Worm (Caenorhabditis elegans) whole organism, mixed stage, embryonic: ENCODE results near the gene F35H10.3.

ENCODE experiments used
- M03D4.4 ChIP-seq: sonication (generic microtip); optimal IDR thresholded peaks from 2 replicates; lab custom pipeline; 2017; ENCODE audit warnings: mild to moderate bottlenecking, missing genetic modification characterization, missing compliant biosample characterization
- bed-3 ChIP-seq: fragments of 200-800 bp; sonication (Bioruptor generic); optimal IDR thresholded peaks from 3 replicates; lab custom pipeline; 2018; ENCODE audit warnings: mild to moderate bottlenecking, missing genetic modification characterization, moderate library complexity, missing compliant biosample characterization
- blmp-1 ChIP-seq: fragments of 150-350 bp; optimal IDR thresholded peaks from 2 replicates; lab custom pipeline; 2014; ENCODE audit warnings: missing biosample characterization, missing genetic modification characterization
- cnd-1 ChIP-seq: fragments of 200-800 bp; sonication (Bioruptor generic); optimal IDR thresholded peaks from 2 replicates; lab custom pipeline; 2018; ENCODE audit warnings: mild to moderate bottlenecking, missing genetic modification characterization, missing compliant biosample characterization
- drap-1 ChIP-seq: fragments of 200-800 bp; sonication (Bioruptor generic); optimal IDR thresholded peaks from 3 replicates; lab custom pipeline; 2018; ENCODE audit warnings: mild to moderate bottlenecking, missing genetic modification characterization, missing compliant biosample characterization
- elt-1 ChIP-seq: sonication (generic microtip); optimal IDR thresholded peaks from 2 replicates; lab custom pipeline; 2017; ENCODE audit warnings: missing genetic modification characterization, mild to moderate bottlenecking, missing compliant biosample characterization, antibody characterized with exemption, moderate library complexity, borderline replicate concordance; ENCODE audit not compliant: insufficient read depth
- elt-3 ChIP-seq: fragments of 150-350 bp; optimal IDR thresholded peaks from 2 replicates; lab custom pipeline; 2014; ENCODE audit warnings: missing biosample characterization, missing genetic modification characterization
- ham-2 ChIP-seq: fragments of 200-800 bp; sonication (Bioruptor generic); optimal IDR thresholded peaks from 2 replicates; lab custom pipeline; 2018; ENCODE audit warnings: mild to moderate bottlenecking, missing genetic modification characterization, missing compliant biosample characterization
- hlh-1 ChIP-seq: fragments of 150-350 bp; optimal IDR thresholded peaks from 2 replicates; lab custom pipeline; 2014; ENCODE audit warnings: missing biosample characterization, missing genetic modification reagents, missing genetic modification characterization
- lin-13 ChIP-seq: fragments of 150-350 bp; optimal IDR thresholded peaks from 2 replicates; lab custom pipeline; 2014; ENCODE audit warnings: missing biosample characterization, missing genetic modification characterization
- lin-32 ChIP-seq: fragments of 200-800 bp; sonication (Bioruptor generic); optimal IDR thresholded peaks from 2 replicates; lab custom pipeline; 2018; ENCODE audit warnings: mild to moderate bottlenecking, missing genetic modification characterization, missing compliant biosample characterization
- lsy-2 ChIP-seq: fragments of 150-350 bp; optimal IDR thresholded peaks from 2 replicates; lab custom pipeline; 2014; ENCODE audit warnings: missing biosample characterization, missing genetic modification characterization
- mab-5 ChIP-seq: fragments of 150-350 bp; optimal IDR thresholded peaks from 2 replicates; lab custom pipeline; 2014; ENCODE audit warnings: missing biosample characterization, missing genetic modification characterization
- mep-1 ChIP-seq: fragments of 150-350 bp; optimal IDR thresholded peaks from 2 replicates; lab custom pipeline; 2017; ENCODE audit warnings: missing biosample characterization, missing genetic modification reagents, missing genetic modification characterization, inconsistent platforms
- mls-2 ChIP-seq: sonication (generic microtip); optimal IDR thresholded peaks from 2 replicates; lab custom pipeline; 2016; ENCODE audit warnings: mild to moderate bottlenecking, missing genetic modification characterization, moderate library complexity, missing compliant biosample characterization
- nhr-12 ChIP-seq: fragments of 150-350 bp; optimal IDR thresholded peaks from 2 replicates; lab custom pipeline; 2014; ENCODE audit warnings: missing biosample characterization, missing genetic modification characterization
- nhr-2 ChIP-seq: fragments of 150-350 bp; optimal IDR thresholded peaks from 2 replicates; lab custom pipeline; 2014; ENCODE audit warnings: missing biosample characterization, missing genetic modification characterization
- nhr-237 ChIP-seq: fragments of 150-350 bp; optimal IDR thresholded peaks from 2 replicates; lab custom pipeline; 2014; ENCODE audit warnings: missing biosample characterization, missing genetic modification characterization
- nhr-28 ChIP-seq: fragments of 150-350 bp; optimal IDR thresholded peaks from 2 replicates; lab custom pipeline; 2014; ENCODE audit warnings: missing biosample characterization, missing genetic modification characterization
- nhr-76 ChIP-seq: sonication (generic microtip); optimal IDR thresholded peaks from 2 replicates; lab custom pipeline; 2017; ENCODE audit warnings: missing biosample characterization, missing genetic modification characterization
- pha-4 ChIP-seq: fragments of 150-350 bp; optimal IDR thresholded peaks from 2 replicates; lab custom pipeline; 2018; ENCODE audit warnings: missing biosample characterization, missing genetic modification reagents, missing genetic modification characterization
- sem-2 ChIP-seq: fragments of 200-800 bp; sonication (Bioruptor generic); optimal IDR thresholded peaks from 2 replicates; lab custom pipeline; 2018; ENCODE audit warnings: mild to moderate bottlenecking, missing genetic modification characterization, missing compliant biosample characterization
- snpc-4 ChIP-seq: fragments of 150-350 bp; optimal IDR thresholded peaks from 2 replicates; lab custom pipeline; 2014; ENCODE audit warnings: missing biosample characterization, missing genetic modification characterization
- sptf-1 ChIP-seq: sonication (generic microtip); optimal IDR thresholded peaks from 2 replicates; lab custom pipeline; 2017; ENCODE audit warnings: mild to moderate bottlenecking, missing genetic modification characterization, moderate library complexity, missing compliant biosample characterization
- tbx-8 ChIP-seq: fragments of 200-800 bp; sonication (Bioruptor generic); optimal IDR thresholded peaks from 2 replicates; lab custom pipeline; 2018; ENCODE audit warnings: mild to moderate bottlenecking, missing genetic modification characterization, moderate library complexity, missing compliant biosample characterization
- unc-120 ChIP-seq: sonication (generic microtip); optimal IDR thresholded peaks from 2 replicates; lab custom pipeline; 2017; ENCODE audit warnings: missing genetic modification characterization, missing compliant biosample characterization; ENCODE audit not compliant: poor library complexity, severe bottlenecking
- unc-39 ChIP-seq: fragments of 150-350 bp; optimal IDR thresholded peaks from 2 replicates; lab custom pipeline; 2014; ENCODE audit warnings: missing biosample characterization, missing genetic modification characterization
- unc-62 ChIP-seq: fragments of 150-350 bp; optimal IDR thresholded peaks from 2 replicates; lab custom pipeline; 2014; ENCODE audit warnings: missing biosample characterization, missing genetic modification reagents, missing genetic modification characterization
- zip-8 ChIP-seq: fragments of 150-350 bp; optimal IDR thresholded peaks from 2 replicates; lab custom pipeline; 2014; ENCODE audit warnings: missing biosample characterization, missing genetic modification characterization
- ztf-11 ChIP-seq: fragments of 150-350 bp; optimal IDR thresholded peaks from 2 replicates; lab custom pipeline; 2014; ENCODE audit warnings: missing biosample characterization, missing genetic modification characterization

F35H10.3 gene

DNA sequence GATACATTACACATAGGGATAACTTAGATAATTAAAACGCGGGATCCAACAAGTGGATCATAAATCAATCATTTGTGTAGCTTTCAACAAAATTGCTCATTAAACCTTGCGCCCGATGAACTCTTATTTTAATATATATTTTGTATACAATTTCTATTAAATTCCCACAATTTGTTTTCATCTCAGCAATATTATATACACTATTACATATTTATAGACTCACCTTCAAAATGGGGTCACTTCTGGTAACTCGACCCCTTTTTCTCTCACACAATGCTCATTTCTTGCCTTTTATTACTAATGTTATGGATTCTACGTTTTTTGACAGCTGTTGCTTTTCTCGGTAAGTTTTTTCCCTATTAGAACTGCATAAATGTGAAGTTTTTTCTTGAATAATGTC, 13.9 kb downstream of the F35H10.3 start, which contains the start of gene lgc-6:
Gene lgc-6, plus strand, starts transcription at position 301 of the 400 bp plus-strand sequence.
- TF ChIP-seq ham-2 (GFP tag; lab: Kevin White, UChicago): no peak
- no peak for TF ChIP-seq nhr-28 (tag; lab: Kevin White, UChicago)
- no peak for TF ChIP-seq lsy-2 (tag; lab: Kevin White, UChicago)
- TF ChIP-seq drap-1 (GFP tag; lab: Kevin White, UChicago): no peak
- no peak for TF ChIP-seq nhr-12 (tag; lab: Kevin White, UChicago)
- no peak for TF ChIP-seq unc-120 (tag; lab: Kevin White, UChicago)
- no peak for TF ChIP-seq blmp-1 (tag; lab: Kevin White, UChicago)
- TF ChIP-seq snpc-4 (tag; lab: Kevin White, UChicago): no peak
- no peak for TF ChIP-seq mep-1 (tag; lab: Kevin White, UChicago)
- TF ChIP-seq cnd-1 (tag; lab: Kevin White, UChicago): no peak
- no peak for TF ChIP-seq mls-2 (tag; lab: Kevin White, UChicago)
- TF ChIP-seq lin-13 (tag; lab: Kevin White, UChicago): no peak
- no peak for TF ChIP-seq nhr-237
- no peak for TF ChIP-seq nhr-76 (tag; lab: Kevin White, UChicago)

DNA sequence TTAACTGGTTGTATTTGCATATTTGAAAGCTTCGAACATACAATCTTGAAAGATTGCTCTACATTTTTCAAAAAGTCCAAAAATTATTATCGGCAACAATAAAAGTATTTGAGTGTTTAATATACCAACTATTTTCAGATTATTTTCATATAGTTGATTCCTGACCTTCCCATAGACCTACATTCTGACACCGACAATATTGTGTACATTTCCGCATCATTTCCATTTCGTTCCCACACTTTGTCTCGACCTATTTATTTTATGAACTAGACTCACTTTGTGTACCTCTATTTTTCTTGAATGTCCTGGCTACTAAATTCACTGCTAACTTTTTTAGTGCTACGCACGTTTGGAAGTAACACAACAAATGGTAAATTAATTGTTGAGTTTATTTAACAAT, 16.6 kb downstream of the F35H10.3 start, which contains the start of gene lgc-5:
Gene lgc-5, plus strand, starts transcription at position 301 of the 400 bp plus-strand sequence.
- TF ChIP-seq sem-2 (GFP tag; lab: Kevin White, UChicago) (no peak), bed-3 (GFP tag; lab: Kevin White, UChicago) (no peak), lin-32 (GFP tag; lab: Kevin White, UChicago) (no peak), ztf-11 (tag; lab: Kevin White, UChicago) (no peak), cnd-1 (tag; lab: Kevin White, UChicago) (no peak), hlh-1 (no peak), mls-2 (tag; lab: Kevin White, UChicago) (no peak), lin-13 (tag; lab: Kevin White, UChicago) (no peak), drap-1 (GFP tag; lab: Kevin White, UChicago) (no peak), unc-39 (tag; lab: Kevin White, UChicago) (no peak), mab-5 (no peak), nhr-28 (tag; lab: Kevin White, UChicago) (no peak), sptf-1 (tag; lab: Kevin White, UChicago) (no peak), elt-3 (tag; lab: Kevin White, UChicago) (no peak), lsy-2 (tag; lab: Kevin White, UChicago) (no peak), pha-4 (no peak)

DNA sequence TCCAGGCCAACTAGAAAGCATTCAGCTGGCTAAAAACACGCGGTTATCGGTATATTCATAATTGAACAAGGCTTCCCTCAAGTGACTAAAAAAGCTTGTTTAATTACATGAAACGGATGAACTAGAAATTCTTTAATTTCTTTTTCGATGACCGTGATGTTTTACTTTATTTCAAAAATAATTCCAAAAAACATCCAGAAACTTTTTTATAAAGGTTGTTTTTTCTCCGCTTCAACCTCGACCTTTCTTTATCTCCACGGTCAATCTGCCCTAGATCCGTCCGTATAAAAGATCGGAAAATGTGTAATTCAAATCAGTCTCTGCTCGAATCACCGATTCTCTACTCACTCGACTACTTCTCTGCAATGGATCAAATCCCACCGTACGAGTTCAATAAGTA, 19.8 kb downstream of the F35H10.3 start, which contains the start of gene F17E9.5:
Gene F17E9.5, plus strand, starts transcription at position 301 of the 400 bp plus-strand sequence.
- TF ChIP-seq unc-120 (tag; lab: Kevin White, UChicago) (no peak), sem-2 (GFP tag; lab: Kevin White, UChicago) (no peak), ham-2 (GFP tag; lab: Kevin White, UChicago) (no peak), mls-2 (tag; lab: Kevin White, UChicago) (no peak), ztf-11 (tag; lab: Kevin White, UChicago) (no peak), mab-5 (no peak), lsy-2 (tag; lab: Kevin White, UChicago) (no peak), nhr-2 (tag; lab: Kevin White, UChicago) (no peak), bed-3 (GFP tag; lab: Kevin White, UChicago) (no peak), elt-3 (tag; lab: Kevin White, UChicago) (no peak), tbx-8 (no peak), sptf-1 (tag; lab: Kevin White, UChicago) (no peak)

DNA sequence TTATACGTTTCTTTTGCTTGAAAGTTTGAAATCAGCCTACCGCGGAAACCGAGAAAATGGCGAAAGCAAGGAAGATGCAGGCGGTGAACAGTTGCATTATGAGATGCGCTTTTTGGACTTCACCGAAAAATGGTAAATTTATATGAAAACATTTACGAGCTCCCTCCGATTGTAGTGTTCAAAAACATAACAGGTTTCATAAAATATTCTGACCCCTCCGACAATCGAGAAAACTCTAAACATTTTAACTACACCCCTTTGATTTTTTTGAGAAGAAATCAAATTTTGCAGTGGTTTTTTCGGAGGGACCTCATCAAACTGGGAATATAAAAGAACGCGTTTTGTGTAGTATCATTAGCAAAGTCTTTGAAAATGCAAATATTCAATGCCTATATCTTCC, 21.3 kb downstream of the F35H10.3 start, which contains the start of the genes F17E9.18 and F17E9.15:
Gene F17E9.18, minus strand, starts transcription at position 101 of the 400 bp plus-strand sequence.
Gene F17E9.15, plus strand, starts transcription at position 368 of the 400 bp plus-strand sequence.
- TF ChIP-seq unc-62 (no peak), unc-39 (tag; lab: Kevin White, UChicago) (no peak), pha-4 (no peak), zip-8 (no peak), unc-120 (tag; lab: Kevin White, UChicago) (no peak), nhr-237 (no peak), mep-1 (tag; lab: Kevin White, UChicago) (no peak), sem-2 (GFP tag; lab: Kevin White, UChicago) (no peak), sptf-1 (tag; lab: Kevin White, UChicago) (no peak), lsy-2 (tag; lab: Kevin White, UChicago) (no peak), M03D4.4 (no peak), elt-1 (tag; lab: Kevin White, UChicago) (no peak)
- TF ChIP-seq, all 35 proteins: peak for 0
